Worm (Caenorhabditis elegans): ENCODE results near the gene T18D3.9.

ce11 chrX:12484078-12484477, 29.8 kb upstream of the T18D3.9 start:
- TF ChIP-seq unc-62 (GFP tag; optimal IDR thresholded peaks at IDR 0.05) (no peak), nhr-77 (tag; optimal IDR thresholded peaks at IDR 0.05) (no peak), mab-5 (tag; optimal IDR thresholded peaks at IDR 0.05) (no peak), skn-1 (tag; optimal IDR thresholded peaks at IDR 0.05) (no peak), blmp-1 (tag; optimal IDR thresholded peaks at IDR 0.05; ENCODE audit: insufficient read depth) (no peak), ceh-82 (tag; optimal IDR thresholded peaks at IDR 0.05) (no peak), elt-1 (tag; optimal IDR thresholded peaks at IDR 0.05) (no peak), aly-2 (tag; optimal IDR thresholded peaks at IDR 0.05) (no peak), ama-1 (optimal IDR thresholded peaks at IDR 0.05) (no peak), unc-55 (GFP tag; optimal IDR thresholded peaks at IDR 0.05) (no peak), fos-1 (tag; optimal IDR thresholded peaks at IDR 0.05) (no peak)
